Worm (Caenorhabditis elegans) whole organism, late embryonic: ENCODE results near the gene fbxa-24.

ENCODE experiments used
- ama-1 ChIP-seq: fragments of 150-350 bp; optimal IDR thresholded peaks from 2 replicates; lab custom pipeline; 2014
- hlh-15 ChIP-seq: sonication (generic microtip); optimal IDR thresholded peaks from 2 replicates; lab custom pipeline; 2016; ENCODE audit warnings: missing genetic modification characterization, missing compliant biosample characterization
- tbx-2 ChIP-seq: sonication (generic microtip); optimal IDR thresholded peaks from 2 replicates; lab custom pipeline; 2016; ENCODE audit warnings: missing genetic modification characterization, missing compliant biosample characterization
- unc-86 ChIP-seq: sonication (generic microtip); optimal IDR thresholded peaks from 2 replicates; lab custom pipeline; 2016; ENCODE audit warnings: missing genetic modification characterization, missing compliant biosample characterization

DNA sequence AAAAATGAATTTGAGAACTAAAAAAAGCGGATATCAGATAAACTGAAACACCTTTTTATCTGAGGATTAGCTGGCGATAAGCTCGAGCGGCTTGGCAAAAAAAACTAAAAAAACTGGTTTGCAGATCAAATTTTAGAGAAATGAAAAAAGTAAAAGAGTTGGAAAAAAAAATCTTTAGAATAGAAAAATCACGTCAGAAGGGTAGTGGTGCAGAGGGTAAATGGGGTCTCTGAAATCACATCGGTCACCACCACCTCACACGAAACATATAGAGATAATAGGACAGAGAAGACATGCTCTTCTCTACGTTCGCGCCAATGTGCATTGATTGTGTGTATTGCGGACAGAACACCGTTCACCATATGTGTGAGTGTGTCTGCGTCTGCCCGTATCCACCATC lies 35.1 kb upstream of the fbxa-24 start:
- no peak for TF ChIP-seq tbx-2 (tag; lab: Kevin White, UChicago)
- TF ChIP-seq ama-1 (lab: Kevin White, UChicago): no peak
- TF ChIP-seq hlh-15 (tag; lab: Kevin White, UChicago): no peak
- TF ChIP-seq unc-86 (tag; lab: Kevin White, UChicago): no peak
